Fruit fly (Drosophila melanogaster) whole organism, embryonic: Measurements from ENCODE around the gene Polr2D.

Source experiments
- Awh ChIP-seq: fragments of 200-800 bp; sonication (Bioruptor generic); IDR thresholded peaks from 2 replicates; pipeline ENCODE4, ENCODE4 v1.3.6; 2022; ENCODE audit warnings: missing biosample characterization, missing genetic modification characterization
- Bgb ChIP-seq: fragments of 200-800 bp; sonication (Bioruptor generic); IDR thresholded peaks from 2 replicates; pipeline ENCODE4 v1.3.6; 2022; ENCODE audit warnings: missing biosample characterization, missing genetic modification characterization; ENCODE audit not compliant: partially characterized antibody
- CG10147 ChIP-seq: fragments of 200-800 bp; sonication (Bioruptor generic); optimal IDR thresholded peaks from 2 replicates; lab custom pipeline; 2019; ENCODE audit warnings: missing biosample characterization, mild to moderate bottlenecking, missing genetic modification characterization, moderate library complexity
- CG11085 ChIP-seq: fragments of 200-800 bp; sonication (Bioruptor generic); IDR thresholded peaks from 2 replicates; pipeline ENCODE4 v1.3.6; 2022; ENCODE audit warnings: missing biosample characterization, missing genetic modification characterization
- CG12155 ChIP-seq: fragments of 200-800 bp; sonication (Bioruptor generic); optimal IDR thresholded peaks from 3 replicates; lab custom pipeline; 2016; ENCODE audit warnings: missing biosample characterization, missing genetic modification characterization
- CG12391 ChIP-seq: fragments of 200-800 bp; sonication (Bioruptor generic); optimal IDR thresholded peaks from 3 replicates; lab custom pipeline; 2018; ENCODE audit warnings: missing biosample characterization, mild to moderate bottlenecking, missing genetic modification characterization, moderate library complexity
- CG12659 ChIP-seq: fragments of 200-800 bp; sonication (Bioruptor generic); optimal IDR thresholded peaks from 3 replicates; lab custom pipeline; 2017; ENCODE audit warnings: mild to moderate bottlenecking, missing biosample characterization, missing genetic modification reagents, missing genetic modification characterization
- CG13287 ChIP-seq: fragments of 200-800 bp; sonication (Bioruptor generic); IDR thresholded peaks from 2 replicates; pipeline ENCODE4 v1.3.6; 2022; ENCODE audit warnings: missing biosample characterization, missing genetic modification characterization; ENCODE audit not compliant: partially characterized antibody
- CG17568 ChIP-seq: fragments of 200-800 bp; sonication (Bioruptor generic); optimal IDR thresholded peaks from 2 replicates; lab custom pipeline; 2018; ENCODE audit warnings: missing biosample characterization, mild to moderate bottlenecking, missing genetic modification characterization, moderate library complexity
- CG2202 ChIP-seq: fragments of 200-800 bp; sonication (Bioruptor generic); optimal IDR thresholded peaks from 2 replicates; lab custom pipeline; 2018; ENCODE audit warnings: missing biosample characterization, mild to moderate bottlenecking, missing genetic modification characterization
- CG32767 ChIP-seq: fragments of 200-800 bp; sonication (Bioruptor generic); IDR thresholded peaks from 2 replicates; pipeline ENCODE4 v1.3.6; 2022; ENCODE audit warnings: missing biosample characterization, missing genetic modification characterization
- CG34224 ChIP-seq: fragments of 200-800 bp; sonication (Bioruptor generic); IDR thresholded peaks from 3 replicates; pipeline ENCODE4 v1.3.6; 2022; ENCODE audit warnings: missing biosample characterization, missing genetic modification characterization; ENCODE audit not compliant: partially characterized antibody
- CG3847 ChIP-seq: fragments of 200-800 bp; sonication (Bioruptor generic); IDR thresholded peaks from 2 replicates; pipeline ENCODE4 v1.3.6; 2022; ENCODE audit warnings: missing biosample characterization, missing genetic modification characterization
- CG42726 ChIP-seq: fragments of 200-800 bp; sonication (Bioruptor generic); IDR thresholded peaks from 2 replicates; pipeline ENCODE4 v1.3.6; 2022; ENCODE audit warnings: missing biosample characterization, missing genetic modification characterization; ENCODE audit not compliant: partially characterized antibody
- CG4360 ChIP-seq: fragments of 200-800 bp; sonication (Bioruptor generic); IDR thresholded peaks from 2 replicates; pipeline ENCODE4 v1.3.6; 2022; ENCODE audit warnings: missing biosample characterization, missing genetic modification characterization
- CG7987 ChIP-seq: fragments of 200-800 bp; sonication (Bioruptor generic); optimal IDR thresholded peaks from 2 replicates; lab custom pipeline; 2018; ENCODE audit warnings: missing biosample characterization, mild to moderate bottlenecking, missing genetic modification characterization, moderate library complexity
- CG8089 ChIP-seq: fragments of 200-800 bp; sonication (Bioruptor generic); optimal IDR thresholded peaks from 3 replicates; lab custom pipeline; 2016; ENCODE audit warnings: missing biosample characterization, missing genetic modification characterization
- CrebB ChIP-seq: fragments of 200-800 bp; sonication (Bioruptor generic); optimal IDR thresholded peaks from 3 replicates; lab custom pipeline; 2018; ENCODE audit warnings: missing biosample characterization, mild to moderate bottlenecking, missing genetic modification characterization
- Dbx ChIP-seq: fragments of 200-800 bp; sonication (Bioruptor generic); IDR thresholded peaks from 3 replicates; pipeline ENCODE4 v1.3.6; 2022; ENCODE audit warnings: missing biosample characterization, missing genetic modification characterization
- Deaf1 ChIP-seq: fragments of 200-800 bp; optimal IDR thresholded peaks from 3 replicates; lab custom pipeline; 2019; ENCODE audit warnings: missing biosample characterization, mild to moderate bottlenecking, missing genetic modification characterization, moderate library complexity
- Dip2 ChIP-seq: fragments of 200-800 bp; sonication (Bioruptor generic); IDR thresholded peaks from 2 replicates; pipeline ENCODE4 v1.3.6; 2022; ENCODE audit warnings: missing biosample characterization, missing genetic modification characterization
- Dp ChIP-seq: fragments of 200-800 bp; sonication (Bioruptor generic); optimal IDR thresholded peaks from 2 replicates; lab custom pipeline; 2018; ENCODE audit warnings: missing biosample characterization, mild to moderate bottlenecking, missing genetic modification characterization, moderate library complexity
- Ets65A ChIP-seq: fragments of 200-800 bp; sonication (Bioruptor generic); peaks from one replicate; lab custom pipeline; 2016; ENCODE audit warnings: missing biosample characterization, missing genetic modification characterization
- H15 ChIP-seq: fragments of 200-800 bp; sonication (Bioruptor generic); IDR thresholded peaks from 3 replicates; pipeline ENCODE4 v1.3.6; 2022; ENCODE audit warnings: missing biosample characterization, missing genetic modification characterization
- Med ChIP-seq: fragments of 200-800 bp; sonication (Bioruptor generic); peaks from one replicate; lab custom pipeline; 2016; ENCODE audit warnings: missing biosample characterization, missing genetic modification characterization, mild to moderate bottlenecking, inconsistent platforms, moderate library complexity
- NC2β ChIP-seq: fragments of 200-800 bp; sonication (Bioruptor generic); optimal IDR thresholded peaks from 2 replicates; lab custom pipeline; 2016; ENCODE audit warnings: missing biosample characterization, missing genetic modification characterization
- NfI ChIP-seq: fragments of 200-800 bp; sonication (Bioruptor generic); optimal IDR thresholded peaks from 3 replicates; lab custom pipeline; 2018; ENCODE audit warnings: missing biosample characterization, mild to moderate bottlenecking, missing genetic modification characterization, moderate library complexity
- Rfx ChIP-seq: fragments of 200-800 bp; sonication (Bioruptor generic); IDR thresholded peaks from 2 replicates; pipeline ENCODE4 v1.3.6; 2022; ENCODE audit warnings: missing biosample characterization, missing genetic modification characterization
- YL-1 ChIP-seq: fragments of 200-800 bp; sonication (Bioruptor generic); optimal IDR thresholded peaks from 3 replicates; lab custom pipeline; 2017; ENCODE audit warnings: missing biosample characterization, mild to moderate bottlenecking, missing genetic modification characterization
- al ChIP-seq: fragments of 200-800 bp; sonication (Bioruptor generic); IDR thresholded peaks from 2 replicates; pipeline ENCODE4 v1.3.6; 2022; ENCODE audit warnings: missing biosample characterization, missing genetic modification characterization
- bab2 ChIP-seq: fragments of 200-800 bp; sonication (Bioruptor generic); optimal IDR thresholded peaks from 2 replicates; lab custom pipeline; 2016; ENCODE audit warnings: missing biosample characterization, missing genetic modification characterization
- caup ChIP-seq: fragments of 200-800 bp; sonication (Bioruptor generic); optimal IDR thresholded peaks from 3 replicates; lab custom pipeline; 2017; ENCODE audit warnings: missing biosample characterization, mild to moderate bottlenecking, missing genetic modification characterization, moderate library complexity; ENCODE audit not compliant: severe bottlenecking
- chif ChIP-seq, 2 experiments: fragments of 200-800 bp; sonication (Bioruptor generic); optimal IDR thresholded peaks; 3 replicates each; lab custom pipeline; 2016; ENCODE audit warnings: missing biosample characterization in 2 of 2, missing genetic modification characterization in 2 of 2
- croc ChIP-seq: fragments of 200-800 bp; sonication (Bioruptor generic); conservative IDR thresholded peaks from 3 replicates; pipeline ENCODE4 v1.3.6; 2022; ENCODE audit warnings: missing biosample characterization, missing genetic modification characterization
- dimm ChIP-seq: fragments of 200-800 bp; sonication (Bioruptor generic); IDR thresholded peaks from 2 replicates; pipeline ENCODE4 v1.3.6; 2022; ENCODE audit warnings: missing biosample characterization, missing genetic modification characterization
- dysf ChIP-seq: fragments of 200-800 bp; sonication (Bioruptor generic); IDR thresholded peaks from 3 replicates; pipeline ENCODE4 v1.3.6; 2022; ENCODE audit warnings: missing biosample characterization, missing genetic modification characterization
- ewg ChIP-seq: fragments of 200-800 bp; sonication (Bioruptor generic); optimal IDR thresholded peaks from 3 replicates; lab custom pipeline; 2017; ENCODE audit warnings: mild to moderate bottlenecking, missing biosample characterization, missing genetic modification reagents, missing genetic modification characterization
- fd102C ChIP-seq: fragments of 200-800 bp; sonication (Bioruptor generic); optimal IDR thresholded peaks from 2 replicates; lab custom pipeline; 2018; ENCODE audit warnings: missing biosample characterization, mild to moderate bottlenecking, missing genetic modification characterization, moderate library complexity
- fru ChIP-seq: fragments of >200 bp; optimal IDR thresholded peaks from 2 replicates; lab custom pipeline; 2017
- gem ChIP-seq: fragments of 200-800 bp; sonication (Bioruptor generic); optimal IDR thresholded peaks from 2 replicates; lab custom pipeline; 2019; ENCODE audit warnings: missing biosample characterization, mild to moderate bottlenecking, missing genetic modification characterization, moderate library complexity
- hth ChIP-seq: fragments of >200 bp; optimal IDR thresholded peaks from 2 replicates; lab custom pipeline; 2017; ENCODE audit warnings: inconsistent platforms
- lmd ChIP-seq: fragments of 200-800 bp; sonication (Bioruptor generic); IDR thresholded peaks from 2 replicates; pipeline ENCODE4 v1.3.6; 2022; ENCODE audit warnings: missing biosample characterization, missing genetic modification characterization
- slbo ChIP-seq: fragments of 200-800 bp; sonication (Bioruptor generic); IDR thresholded peaks from 2 replicates; pipeline ENCODE4 v1.3.6; 2022; ENCODE audit warnings: missing biosample characterization, missing genetic modification characterization
- ssp ChIP-seq: fragments of 200-800 bp; sonication (Bioruptor generic); IDR thresholded peaks from 2 replicates; pipeline ENCODE4 v1.3.6; 2022; ENCODE audit warnings: missing biosample characterization, missing genetic modification characterization
- stwl ChIP-seq: fragments of 200-800 bp; sonication (Bioruptor generic); optimal IDR thresholded peaks from 3 replicates; lab custom pipeline; 2018; ENCODE audit warnings: missing biosample characterization, mild to moderate bottlenecking, missing genetic modification characterization, moderate library complexity
- tgo ChIP-seq: fragments of 200-800 bp; sonication (Bioruptor generic); IDR thresholded peaks from 3 replicates; pipeline ENCODE4 v1.3.6; 2022; ENCODE audit warnings: missing biosample characterization, missing genetic modification characterization
- tx ChIP-seq: fragments of 200-800 bp; sonication (Bioruptor generic); optimal IDR thresholded peaks from 2 replicates; lab custom pipeline; 2016; ENCODE audit warnings: missing biosample characterization, missing genetic modification characterization
- unc-4 ChIP-seq: fragments of 200-800 bp; sonication (Bioruptor generic); IDR thresholded peaks from 2 replicates; pipeline ENCODE4 v1.3.6; 2022; ENCODE audit warnings: missing biosample characterization, missing genetic modification characterization; ENCODE audit not compliant: partially characterized antibody
- unpg ChIP-seq: fragments of 200-800 bp; sonication (Bioruptor generic); optimal IDR thresholded peaks from 3 replicates; lab custom pipeline; 2018; ENCODE audit warnings: missing biosample characterization, mild to moderate bottlenecking, missing genetic modification characterization, moderate library complexity

Gene Polr2D

dm6 chr3R:18244171-18245043 lies 10.9 kb downstream of the Polr2D start (continued):
- TF ChIP-seq Dp: peak; percentile 28
- TF ChIP-seq Rfx (GFP tag; lab: Robert Waterston, UW): peak; percentile 28
- TF ChIP-seq CG32767 (GFP tag; lab: Robert Waterston, UW): peak; percentile 85
- TF ChIP-seq CG12155: no peak
- no peak for TF ChIP-seq CrebB
- no peak for TF ChIP-seq CG17568
- no peak for TF ChIP-seq stwl (tag; lab: Kevin White, UChicago)
- TF ChIP-seq croc (GFP tag; lab: Robert Waterston, UW): no peak
- peak; percentile 36 for TF ChIP-seq unc-4
- 0 out of 3 replicates have a peak, but pooled peaks have one; percentile 19 for TF ChIP-seq CG34224 (GFP tag; lab: Robert Waterston, UW)
- TF ChIP-seq Med (GFP tag; lab: Kevin White, UChicago): peak; percentile 74
- no peak for TF ChIP-seq fru (lab: Kevin White, UChicago)
- TF ChIP-seq bab2 (GFP tag; lab: Kevin White, UChicago): no peak
- TF ChIP-seq Ets65A: peak; percentile 74
- no peak for TF ChIP-seq H15
- peak; percentile 13; the same call in 1 of the 2 replicates for TF ChIP-seq slbo (GFP tag; lab: Robert Waterston, UW)
- 0 out of 2 replicates have a peak, but pooled peaks have one; percentile 25 for TF ChIP-seq CG11085 (GFP tag; lab: Robert Waterston, UW)
- peak; percentile 25; the same call in 1 of the 3 replicates for TF ChIP-seq Dbx (GFP tag; lab: Robert Waterston, UW)
- TF ChIP-seq NfI: peak; percentile 6
- TF ChIP-seq al (GFP tag; lab: Robert Waterston, UW): no peak
- TF ChIP-seq ssp: no peak
- TF ChIP-seq lmd: peak; percentile 42; the same call in 1 of the 2 replicates
- TF ChIP-seq CG3847 (GFP tag; lab: Robert Waterston, UW): peak; percentile 21; the same call in 1 of the 2 replicates
- peak; percentile 3 for TF ChIP-seq YL-1 (GFP tag; lab: Kevin White, UChicago)
- TF ChIP-seq Awh (GFP tag; lab: Robert Waterston, UW): no peak
- no peak for TF ChIP-seq ewg (GFP tag; lab: Kevin White, UChicago)
- peak; percentile 25; the same call in 1 of the 2 replicates for TF ChIP-seq CG4360 (GFP tag; lab: Robert Waterston, UW)
- TF ChIP-seq CG42726 (GFP tag; lab: Robert Waterston, UW): peak; percentile 53; the same call in 1 of the 2 replicates
- TF ChIP-seq tgo: 0 out of 3 replicates have a peak, but pooled peaks have one; percentile 13
- no peak for TF ChIP-seq gem (tag; lab: Kevin White, UChicago)
- peak; percentile 28; the same call in 1 of the 2 replicates for TF ChIP-seq Bgb (GFP tag; lab: Robert Waterston, UW)
- no peak for TF ChIP-seq caup
- TF ChIP-seq CG13287 (GFP tag; lab: Robert Waterston, UW): 0 out of 2 replicates have a peak, but pooled peaks have one; percentile 29
- no peak for TF ChIP-seq Dip2
- no peak for TF ChIP-seq NC2β (GFP tag; lab: Kevin White, UChicago)
- no peak for TF ChIP-seq fd102C (GFP tag; lab: Kevin White, UChicago)
- no peak for TF ChIP-seq unpg (GFP tag; lab: Kevin White, UChicago)
- peak; percentile 41; the same call in 1 of the 3 replicates for TF ChIP-seq dysf (GFP tag; lab: Robert Waterston, UW)
- TF ChIP-seq CG7987: no peak
- TF ChIP-seq CG2202 (tag; lab: Kevin White, UChicago): no peak
- no peak for TF ChIP-seq CG10147 (GFP tag; lab: Kevin White, UChicago)
- no peak for TF ChIP-seq hth (lab: Kevin White, UChicago)
- TF ChIP-seq CG12659 (GFP tag; lab: Kevin White, UChicago): peak; percentile 17
- no peak for TF ChIP-seq dimm (GFP tag; lab: Robert Waterston, UW)
- no peak for TF ChIP-seq CG12391 (tag; lab: Kevin White, UChicago)
- no peak for TF ChIP-seq chif (GFP tag; optimal IDR thresholded peaks at IDR 0.05; lab: Kevin White, UChicago)
- no peak for TF ChIP-seq CG8089 (GFP tag; lab: Kevin White, UChicago)
- TF ChIP-seq Deaf1: peak; percentile 15
- no peak for TF ChIP-seq tx (GFP tag; lab: Kevin White, UChicago)
